Worm (Caenorhabditis elegans) whole organism, young adult: ENCODE results near the gene cutl-26.

Experiments used
- F49E8.2 ChIP-seq: sonication (generic microtip); optimal IDR thresholded peaks from 3 replicates; lab custom pipeline; 2017; ENCODE audit warnings: missing genetic modification characterization, mild to moderate bottlenecking, missing compliant biosample characterization, antibody characterized with exemption, moderate library complexity; ENCODE audit not compliant: insufficient read depth
- ama-1 ChIP-seq, 3 experiments: fragments of 150-350 bp in 1 of 3; sonication (generic microtip) in 2 of 3; optimal IDR thresholded peaks; 2 replicates each; lab custom pipeline; 2014 to 2018; ENCODE audit warnings: missing biosample characterization in 2 of 3, missing genetic modification characterization in 2 of 3, missing genetic modification reagents in 2 of 3
- athp-1 ChIP-seq: sonication (generic microtip); optimal IDR thresholded peaks from 2 replicates; lab custom pipeline; 2017; ENCODE audit warnings: mild to moderate bottlenecking, missing genetic modification characterization, missing compliant biosample characterization
- attf-5 ChIP-seq: fragments of 200-800 bp; sonication (Bioruptor generic); optimal IDR thresholded peaks from 2 replicates; lab custom pipeline; 2018; ENCODE audit warnings: mild to moderate bottlenecking, missing genetic modification characterization, missing compliant biosample characterization
- dpff-1 ChIP-seq: sonication (generic microtip); optimal IDR thresholded peaks from 2 replicates; lab custom pipeline; 2017; ENCODE audit warnings: mild to moderate bottlenecking, missing genetic modification characterization, missing compliant biosample characterization
- lin-35 ChIP-seq, 3 experiments: fragments of 150-350 bp in 2 of 3; sonication (generic microtip) in 1 of 3; optimal IDR thresholded peaks; 2 replicates each; lab custom pipeline; 2014 to 2018; ENCODE audit warnings: missing biosample characterization in 3 of 3, missing genetic modification characterization in 3 of 3, missing genetic modification reagents in 3 of 3
- nfya-1 ChIP-seq: sonication (generic microtip); optimal IDR thresholded peaks from 2 replicates; lab custom pipeline; 2017; ENCODE audit warnings: antibody characterized with exemption, missing compliant biosample characterization, missing genetic modification characterization, borderline replicate concordance; ENCODE audit not compliant: insufficient read depth
- tlf-1 ChIP-seq: fragments of 200-800 bp; sonication (Bioruptor generic); optimal IDR thresholded peaks from 2 replicates; lab custom pipeline; 2018; ENCODE audit warnings: mild to moderate bottlenecking, missing genetic modification characterization, missing compliant biosample characterization
- unc-62 ChIP-seq: fragments of 150-350 bp; optimal IDR thresholded peaks from 2 replicates; lab custom pipeline; 2014; ENCODE audit warnings: missing biosample characterization, missing genetic modification reagents, missing genetic modification characterization
- ztf-26 ChIP-seq: sonication (generic microtip); optimal IDR thresholded peaks from 2 replicates; lab custom pipeline; 2017; ENCODE audit warnings: missing genetic modification characterization, missing compliant biosample characterization
- ztf-6 ChIP-seq: fragments of 200-800 bp; sonication (Bioruptor generic); IDR thresholded peaks from 2 replicates; pipeline ENCODE4 v1.3.6; 2022; ENCODE audit warnings: missing genetic modification reagents, missing genetic modification characterization, missing compliant biosample characterization

ce11 chrIV:657932-658331, 49.6 kb downstream of the cutl-26 start:
- TF ChIP-seq dpff-1, result no peak
- peak; percentile 87 for TF ChIP-seq F49E8.2
- no peak for TF ChIP-seq ama-1 (optimal IDR thresholded peaks at IDR 0.05; lab: Kevin White, UChicago)
- TF ChIP-seq ama-1 (GFP tag; optimal IDR thresholded peaks at IDR 0.05; lab: Kevin White, UChicago), result no peak
- TF ChIP-seq tlf-1 (GFP tag; lab: Kevin White, UChicago), result peak; percentile 52
- TF ChIP-seq unc-62 (GFP tag; lab: Kevin White, UChicago), result no peak
- TF ChIP-seq ztf-26 (tag; lab: Kevin White, UChicago), result peak; percentile 48
- no peak for TF ChIP-seq attf-5 (GFP tag; lab: Kevin White, UChicago)
- no peak for TF ChIP-seq ztf-6
- no peak for TF ChIP-seq nfya-1 (tag; lab: Kevin White, UChicago)
- no peak for TF ChIP-seq lin-35 (GFP tag; optimal IDR thresholded peaks at IDR 0.05; lab: Kevin White, UChicago)
- no peak for TF ChIP-seq athp-1 (tag; lab: Kevin White, UChicago)
